Fruit fly (Drosophila melanogaster): ENCODE measurements around the gene Chc.

- no peak for TF ChIP-seq CG17359 (tag; optimal IDR thresholded peaks at IDR 0.05)
- no peak for TF ChIP-seq Dip3 (GFP tag; optimal IDR thresholded peaks at IDR 0.05)
- TF ChIP-seq crol (GFP tag; IDR thresholded peaks at IDR 0.05) = no peak
- no peak for TF ChIP-seq Dll (GFP tag; IDR thresholded peaks at IDR 0.05; ENCODE audit: partially characterized antibody)
- TF ChIP-seq CG5180 (GFP tag; optimal IDR thresholded peaks at IDR 0.05) = peak; percentile 11
- no peak for TF ChIP-seq CoRest (tag; optimal IDR thresholded peaks at IDR 0.05)
- no peak for TF ChIP-seq C15 (GFP tag; IDR thresholded peaks at IDR 0.05)
- TF ChIP-seq gt (GFP tag; IDR thresholded peaks at IDR 0.05) = no peak
- TF ChIP-seq CG1603 (tag; optimal IDR thresholded peaks at IDR 0.05) = no peak
- TF ChIP-seq nmo (GFP tag; optimal IDR thresholded peaks at IDR 0.05) = no peak
- TF ChIP-seq YL-1 (GFP tag; optimal IDR thresholded peaks at IDR 0.05) = no peak
- TF ChIP-seq CG5953 (GFP tag; IDR thresholded peaks at IDR 0.05) = no peak
- TF ChIP-seq Dek (tag; optimal IDR thresholded peaks at IDR 0.05) = no peak
Observed at dm6 chrX:15813224-15813623, 22.1 kb downstream of the Chc start.

All from whole organism, embryonic.